Worm (Caenorhabditis elegans) whole organism, dauer: ENCODE results near the gene F22B5.4.
"Not testable (repeated sequence)": the region's sequence is repeated elsewhere in the genome, so short reads cannot be mapped to it uniquely, and the experiment has no call there.

ENCODE experiments used
- unc-62 ChIP-seq: sonication (generic microtip); optimal IDR thresholded peaks from 2 replicates; lab custom pipeline; 2017; ENCODE audit warnings: missing biosample characterization, missing genetic modification reagents, missing genetic modification characterization

The F22B5.4 gene

ce11 chrII:8449660-8450118, at the start of gene F22B5.4:
TSS of gene F22B5.4 (plus strand) at chrII:8449710.
- no peak for TF ChIP-seq unc-62 (GFP tag; lab: Kevin White, UChicago)

ce11 chrII:8399997-8400396, 49.5 kb upstream of the F22B5.4 start:
- TF ChIP-seq unc-62 (GFP tag; lab: Kevin White, UChicago) = no peak

- TF ChIP-seq unc-62 (GFP tag; lab: Kevin White, UChicago) = no peak
Observed at ce11 chrII:8404748-8405147, 44.8 kb upstream of the F22B5.4 start, which contains the start of gene skpo-1. TSS of gene skpo-1 (minus strand) at chrII:8404848.

ce11 chrII:8405303-8405702, 44.2 kb upstream of the F22B5.4 start, which contains the start of gene ubc-24:
TSS of gene ubc-24 (plus strand) at chrII:8405603.
- TF ChIP-seq unc-62 (GFP tag; lab: Kevin White, UChicago) = no peak

- TF ChIP-seq unc-62 (GFP tag; lab: Kevin White, UChicago) = no peak
Observed at ce11 chrII:8407491-8407890, 42.0 kb upstream of the F22B5.4 start, which contains the start of gene sra-13. TSS of gene sra-13 (plus strand) at chrII:8407685.

- TF ChIP-seq unc-62 (GFP tag; lab: Kevin White, UChicago) = no peak
Observed at ce11 chrII:8409538-8409937, 40.0 kb upstream of the F22B5.4 start.

ce11 chrII:8411002-8411401, 38.5 kb upstream of the F22B5.4 start:
- TF ChIP-seq unc-62 (GFP tag; lab: Kevin White, UChicago) = no peak

- no peak for TF ChIP-seq unc-62 (GFP tag; lab: Kevin White, UChicago)
Observed at ce11 chrII:8412061-8412721, 37.3 kb upstream of the F22B5.4 start, which contains the start of gene efl-3. TSS of gene efl-3 (plus strand) at chrII:8412671.

- TF ChIP-seq unc-62 (GFP tag; lab: Kevin White, UChicago) = no peak
Observed at ce11 chrII:8412935-8413334, 36.6 kb upstream of the F22B5.4 start.

ce11 chrII:8415035-8415434, 34.5 kb upstream of the F22B5.4 start:
- no peak for TF ChIP-seq unc-62 (GFP tag; lab: Kevin White, UChicago)

- no peak for TF ChIP-seq unc-62 (GFP tag; lab: Kevin White, UChicago)
Observed at ce11 chrII:8415462-8416037, 34.0 kb upstream of the F22B5.4 start.

ce11 chrII:8417059-8417668, 32.3 kb upstream of the F22B5.4 start, which contains the start of gene fdgt-2:
TSS of gene fdgt-2 (plus strand) at chrII:8417618.
- no peak for TF ChIP-seq unc-62 (GFP tag; lab: Kevin White, UChicago)

ce11 chrII:8419015-8419414, 30.5 kb upstream of the F22B5.4 start:
- no peak for TF ChIP-seq unc-62 (GFP tag; lab: Kevin White, UChicago)

- not testable (repeated sequence) for TF ChIP-seq unc-62 (GFP tag; lab: Kevin White, UChicago)
Observed at ce11 chrII:8419798-8420197, 29.7 kb upstream of the F22B5.4 start, which contains the start of gene F14E5.8. TSS of gene F14E5.8 (plus strand) at chrII:8420098.

- TF ChIP-seq unc-62 (GFP tag; lab: Kevin White, UChicago) = no peak
Observed at ce11 chrII:8420775-8421388, 28.6 kb upstream of the F22B5.4 start.

ce11 chrII:8428758-8428946, 20.9 kb upstream of the F22B5.4 start, which contains the start of gene F14E5.2:
TSS of gene F14E5.2 (minus strand) at chrII:8428858.
- no peak for TF ChIP-seq unc-62 (GFP tag; lab: Kevin White, UChicago)
